Worm (Caenorhabditis elegans) whole organism, early embryonic: ENCODE measurements around the gene Y43F8B.3.

Source experiments
- ama-1 ChIP-seq: fragments of 150-350 bp; optimal IDR thresholded peaks from 2 replicates; lab custom pipeline; 2014
- ceh-36 ChIP-seq: sonication (generic microtip); optimal IDR thresholded peaks from 2 replicates; lab custom pipeline; 2016; ENCODE audit warnings: missing genetic modification characterization, inconsistent platforms, missing compliant biosample characterization
- tbx-11 ChIP-seq: fragments of 200-800 bp; sonication (Bioruptor generic); IDR thresholded peaks from 2 replicates; pipeline ENCODE4 v1.3.6; 2022; ENCODE audit warnings: missing genetic modification characterization, missing compliant biosample characterization
- tra-4 ChIP-seq: sonication (generic microtip); optimal IDR thresholded peaks from 2 replicates; lab custom pipeline; 2017; ENCODE audit warnings: missing genetic modification characterization, missing compliant biosample characterization

DNA sequence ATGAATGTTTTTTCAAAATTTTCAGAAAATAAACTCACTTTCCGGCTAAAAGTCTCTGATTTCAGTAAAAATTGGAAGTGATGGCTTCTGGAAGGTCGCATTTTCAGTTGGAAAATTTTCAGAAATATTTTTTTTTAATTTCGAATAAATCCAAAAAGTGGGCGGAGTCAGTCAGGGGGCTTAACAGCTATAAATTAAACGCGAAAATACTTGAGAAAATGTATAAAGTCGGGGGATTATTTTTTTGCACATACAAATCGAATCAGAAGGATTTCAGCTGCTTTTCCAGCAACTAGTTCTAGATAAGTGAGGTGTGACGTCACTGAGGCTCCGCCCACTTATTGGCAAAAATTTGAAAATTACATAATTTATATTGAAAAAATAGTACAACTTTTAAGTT lies 30.1 kb downstream of the Y43F8B.3 start, which contains the start of gene Y43F8B.2:
- TF ChIP-seq ama-1 (lab: Kevin White, UChicago) (no peak), ceh-36 (tag; lab: Kevin White, UChicago) (no peak), tra-4 (tag; lab: Kevin White, UChicago) (no peak), tbx-11 (GFP tag; lab: Robert Waterston, UW) (no peak)
